In the genomic region with DNA sequence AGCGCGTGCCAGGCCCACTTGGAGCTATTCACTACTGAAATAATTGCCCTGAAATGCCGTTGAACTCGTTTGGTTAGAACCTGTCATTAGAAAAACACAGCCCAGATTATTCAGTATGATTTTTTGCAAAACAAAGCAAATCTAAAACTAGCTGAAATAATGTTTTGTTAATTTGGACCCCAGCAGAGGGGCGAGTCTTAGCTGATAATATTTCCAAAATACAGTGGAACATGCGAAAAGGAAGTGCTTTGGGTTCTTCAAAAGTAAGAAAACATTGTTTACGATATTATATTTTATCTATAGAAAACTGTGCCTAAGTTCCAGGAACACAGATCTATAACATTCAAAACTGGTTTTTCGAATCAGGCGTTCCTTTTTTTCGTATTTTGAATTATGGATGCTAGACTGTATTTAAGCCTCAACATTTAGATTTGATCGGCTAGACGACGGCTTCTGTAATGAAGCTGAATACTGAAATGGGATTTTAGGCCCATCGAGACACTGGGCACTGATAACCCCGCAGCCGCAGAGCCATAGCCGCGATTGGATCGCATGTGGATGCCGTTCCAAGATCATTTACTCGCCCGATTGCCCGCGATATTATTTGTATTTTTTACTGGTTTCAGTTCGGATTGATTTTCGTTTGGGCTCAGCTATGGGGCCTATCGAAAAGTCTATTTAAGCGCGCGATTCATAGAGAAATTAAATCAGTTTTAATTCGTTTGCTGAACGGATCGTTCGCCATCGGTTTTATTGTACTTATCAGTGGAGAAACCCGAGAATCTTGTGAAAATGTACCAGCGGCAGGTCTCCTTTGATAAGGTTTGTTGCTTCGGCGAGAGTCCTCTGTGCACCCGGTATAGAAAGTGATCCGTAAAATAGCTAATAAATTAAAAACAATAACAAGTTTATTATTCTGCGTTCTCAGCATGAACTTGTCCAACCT, we compare ENCODE assay signal across 1 fruit fly cellular context.
TF ChIP-seq lines count a peak whose summit lies in the region.

Gene Hn (plus strand): TSS at position 619 of the 946 bp plus-strand sequence.

TF ChIP-seq in whole organism, embryonic, 481 proteins besides CTCF, POLR2A, EP300 and RAD21 (continued from another document):
- TF ChIP-seq klu (GFP tag; IDR thresholded peaks at IDR 0.05; lab: Robert Waterston, UW) (0 out of 2 replicates have a peak, but pooled peaks have one; percentile 21), Bteb2 (GFP tag; optimal IDR thresholded peaks at IDR 0.05; lab: Kevin White, UChicago) (peak; percentile 2), zfh2 (GFP tag; optimal IDR thresholded peaks at IDR 0.05; lab: Kevin White, UChicago) (peak; percentile 4), Ets65A (GFP tag; lab: Kevin White, UChicago) (peak; percentile 21), CG14014 (GFP tag; IDR thresholded peaks at IDR 0.05; lab: Robert Waterston, UW) (peak; percentile 22; the same call in 1 of the 2 replicates), vfl (GFP tag; optimal IDR thresholded peaks at IDR 0.05; lab: Kevin White, UChicago) (peak; percentile 1), Side (GFP tag; optimal IDR thresholded peaks at IDR 0.05; lab: Kevin White, UChicago) (no peak), luna (GFP tag; optimal IDR thresholded peaks at IDR 0.05; lab: Kevin White, UChicago) (peak; percentile 12), Dbx (GFP tag; IDR thresholded peaks at IDR 0.05; lab: Robert Waterston, UW) (0 out of 3 replicates have a peak, but pooled peaks have one; percentile 32), Adf1 (GFP tag; IDR thresholded peaks at IDR 0.05; lab: Robert Waterston, UW) (peak; percentile 24; the same call in 1 of the 2 replicates), CG30403 (GFP tag; optimal IDR thresholded peaks at IDR 0.05; lab: Kevin White, UChicago) (peak; percentile 8), Med (GFP tag; lab: Kevin White, UChicago) (peak; percentile 83), schlank (tag; optimal IDR thresholded peaks at IDR 0.05; lab: Kevin White, UChicago) (no peak), NFAT (GFP tag; IDR thresholded peaks at IDR 0.05; lab: Robert Waterston, UW) (0 out of 2 replicates have a peak, but pooled peaks have one; percentile 45), sug (tag; optimal IDR thresholded peaks at IDR 0.05; lab: Kevin White, UChicago) (peak; percentile 96), lmd (GFP tag; IDR thresholded peaks at IDR 0.05; lab: Robert Waterston, UW) (peak; percentile 39; the same call in 1 of the 2 replicates), lab (GFP tag; optimal IDR thresholded peaks at IDR 0.05; lab: Kevin White, UChicago) (peak; percentile 19), CG9932 (GFP tag; IDR thresholded peaks at IDR 0.05; lab: Robert Waterston, UW) (peak; percentile 80), MBD-R2 (GFP tag; IDR thresholded peaks at IDR 0.05; lab: Robert Waterston, UW) (0 out of 2 replicates have a peak, but pooled peaks have one; percentile 17), CG9817 (tag; optimal IDR thresholded peaks at IDR 0.05; lab: Kevin White, UChicago) (peak; percentile 23), Myb (GFP tag; optimal IDR thresholded peaks at IDR 0.05; lab: Kevin White, UChicago) (peak; percentile 18), fd102C (GFP tag; optimal IDR thresholded peaks at IDR 0.05; lab: Kevin White, UChicago) (no peak), CG18599 (GFP tag; optimal IDR thresholded peaks at IDR 0.05; lab: Kevin White, UChicago) (peak; percentile 14), CG12155 (GFP tag; optimal IDR thresholded peaks at IDR 0.05; lab: Kevin White, UChicago) (peak; percentile 12), shn (GFP tag; optimal IDR thresholded peaks at IDR 0.05; lab: Kevin White, UChicago) (no peak), bsh (GFP tag; optimal IDR thresholded peaks at IDR 0.05; lab: Kevin White, UChicago) (no peak), HLH54F (GFP tag; optimal IDR thresholded peaks at IDR 0.05; lab: Kevin White, UChicago) (peak; percentile 19)
